Fruit fly (Drosophila melanogaster) Kc167 (cell line): Measurements from ENCODE around the gene Kap-alpha3.

ENCODE experiments used
- Sin3A ChIP-seq: fragments of >200 bp; optimal IDR thresholded peaks from 2 replicates; lab custom pipeline; 2018; ENCODE audit warnings: missing external identifiers
- h ChIP-seq: fragments of >200 bp; optimal IDR thresholded peaks from 3 replicates; lab custom pipeline; 2018; ENCODE audit warnings: missing external identifiers

- TF ChIP-seq Sin3A, result no peak
- TF ChIP-seq h (lab: Kevin White, UChicago), result no peak
Measured at dm6 chr3R:9534125-9534496, 43.4 kb downstream of the Kap-alpha3 start.
